Worm (Caenorhabditis elegans): ENCODE results near the gene nas-12.
A peak's percentile ranks its signal among the peaks of the same experiment; 100 is the strongest.

- TF ChIP-seq lin-13 (GFP tag; optimal IDR thresholded peaks at IDR 0.05): no peak
- no peak for TF ChIP-seq nhr-12 (tag; optimal IDR thresholded peaks at IDR 0.05)
- TF ChIP-seq peb-1 (tag; optimal IDR thresholded peaks at IDR 0.05): peak; percentile 42
- TF ChIP-seq egl-27 (tag; optimal IDR thresholded peaks at IDR 0.05): no peak
- no peak for TF ChIP-seq nhr-11 (tag; optimal IDR thresholded peaks at IDR 0.05)
- TF ChIP-seq ceh-82 (tag; optimal IDR thresholded peaks at IDR 0.05): no peak
- no peak for TF ChIP-seq unc-39 (tag; optimal IDR thresholded peaks at IDR 0.05)
Measured at ce11 chrIV:10174932-10175732, 48.7 kb upstream of the nas-12 start.

Measured in whole organism, L2 larva.